Fruit fly (Drosophila melanogaster) whole organism, embryonic: ENCODE measurements around the gene Faa.

ENCODE experiments used
- B-H2 ChIP-seq: fragments of 200-800 bp; sonication (Bioruptor generic); optimal IDR thresholded peaks from 2 replicates; lab custom pipeline; 2018; ENCODE audit warnings: missing biosample characterization, mild to moderate bottlenecking, missing genetic modification characterization
- Bgb ChIP-seq: fragments of 200-800 bp; sonication (Bioruptor generic); IDR thresholded peaks from 2 replicates; pipeline ENCODE4 v1.3.6; 2022; ENCODE audit warnings: missing biosample characterization, missing genetic modification characterization; ENCODE audit not compliant: partially characterized antibody
- CG1024 ChIP-seq: fragments of 200-800 bp; sonication (Bioruptor generic); IDR thresholded peaks from 2 replicates; pipeline ENCODE4 v1.3.6; 2022; ENCODE audit warnings: missing biosample characterization, missing genetic modification characterization
- CG10321 ChIP-seq: fragments of 200-800 bp; sonication (Bioruptor generic); IDR thresholded peaks from 2 replicates; pipeline ENCODE4 v1.3.6; 2022; ENCODE audit warnings: missing biosample characterization, missing genetic modification characterization
- CG11560 ChIP-seq: fragments of 200-800 bp; sonication (Bioruptor generic); IDR thresholded peaks from 3 replicates; pipeline ENCODE4 v1.3.6; 2022; ENCODE audit warnings: missing biosample characterization, missing genetic modification characterization
- CG12659 ChIP-seq: fragments of 200-800 bp; sonication (Bioruptor generic); optimal IDR thresholded peaks from 3 replicates; lab custom pipeline; 2017; ENCODE audit warnings: mild to moderate bottlenecking, missing biosample characterization, missing genetic modification reagents, missing genetic modification characterization
- CG13894 ChIP-seq: fragments of 200-800 bp; sonication (Bioruptor generic); optimal IDR thresholded peaks from 3 replicates; lab custom pipeline; 2018; ENCODE audit warnings: missing biosample characterization, mild to moderate bottlenecking, missing genetic modification characterization, moderate library complexity
- CG15011 ChIP-seq: fragments of 200-800 bp; sonication (Bioruptor generic); optimal IDR thresholded peaks from 3 replicates; lab custom pipeline; 2018; ENCODE audit warnings: missing biosample characterization, mild to moderate bottlenecking, missing genetic modification characterization
- CG17328 ChIP-seq: fragments of 200-800 bp; sonication (Bioruptor generic); IDR thresholded peaks from 2 replicates; pipeline ENCODE4 v1.3.6; 2022; ENCODE audit warnings: missing biosample characterization, missing genetic modification characterization
- CG17802 ChIP-seq: fragments of 200-800 bp; sonication (Bioruptor generic); optimal IDR thresholded peaks from 2 replicates; lab custom pipeline; 2018; ENCODE audit warnings: missing biosample characterization, mild to moderate bottlenecking, missing genetic modification characterization, moderate library complexity
- CG18262 ChIP-seq: fragments of 200-800 bp; optimal IDR thresholded peaks from 3 replicates; lab custom pipeline; 2019; ENCODE audit warnings: missing biosample characterization, mild to moderate bottlenecking, missing genetic modification characterization, moderate library complexity
- CG3163 ChIP-seq: fragments of 200-800 bp; sonication (Bioruptor generic); optimal IDR thresholded peaks from 3 replicates; lab custom pipeline; 2016; ENCODE audit warnings: missing biosample characterization, missing genetic modification characterization
- CG3847 ChIP-seq: fragments of 200-800 bp; sonication (Bioruptor generic); IDR thresholded peaks from 2 replicates; pipeline ENCODE4 v1.3.6; 2022; ENCODE audit warnings: missing biosample characterization, missing genetic modification characterization
- CG42726 ChIP-seq: fragments of 200-800 bp; sonication (Bioruptor generic); IDR thresholded peaks from 2 replicates; pipeline ENCODE4 v1.3.6; 2022; ENCODE audit warnings: missing biosample characterization, missing genetic modification characterization; ENCODE audit not compliant: partially characterized antibody
- CG43689 ChIP-seq: fragments of 200-800 bp; sonication (Bioruptor generic); IDR thresholded peaks from 2 replicates; pipeline ENCODE4 v1.3.6; 2022; ENCODE audit warnings: missing biosample characterization, missing genetic modification characterization
- CG5245 ChIP-seq: fragments of 200-800 bp; sonication (Bioruptor generic); optimal IDR thresholded peaks from 3 replicates; lab custom pipeline; 2016; ENCODE audit warnings: missing biosample characterization, missing genetic modification characterization
- CG6272 ChIP-seq: fragments of 200-800 bp; sonication (Bioruptor generic); IDR thresholded peaks from 2 replicates; pipeline ENCODE4 v1.3.6; 2022; ENCODE audit warnings: missing biosample characterization, missing genetic modification characterization
- CG7372 ChIP-seq: fragments of 200-800 bp; sonication (Bioruptor generic); IDR thresholded peaks from 2 replicates; pipeline ENCODE4 v1.3.6; 2022; ENCODE audit warnings: missing biosample characterization, missing genetic modification characterization
- CG8290 ChIP-seq, 3 experiments: fragments of 200-800 bp; sonication (Bioruptor generic); optimal IDR thresholded peaks; 2 replicates each; lab custom pipeline; 2016 to 2019; ENCODE audit warnings: missing biosample characterization in 3 of 3, missing genetic modification characterization in 3 of 3, mild to moderate bottlenecking in 2 of 3, moderate library complexity in 1 of 3
- CG8359 ChIP-seq: fragments of 200-800 bp; sonication (Bioruptor generic); optimal IDR thresholded peaks from 2 replicates; lab custom pipeline; 2017; ENCODE audit warnings: missing biosample characterization, mild to moderate bottlenecking, missing genetic modification characterization, borderline replicate concordance
- CrebB ChIP-seq: fragments of 200-800 bp; sonication (Bioruptor generic); optimal IDR thresholded peaks from 3 replicates; lab custom pipeline; 2018; ENCODE audit warnings: missing biosample characterization, mild to moderate bottlenecking, missing genetic modification characterization
- Dref ChIP-seq: fragments of 200-800 bp; sonication (Bioruptor generic); IDR thresholded peaks from 2 replicates; pipeline ENCODE4 v1.3.6; 2022; ENCODE audit warnings: missing biosample characterization, missing genetic modification characterization
- Ets97D ChIP-seq: fragments of 200-800 bp; sonication (Bioruptor generic); optimal IDR thresholded peaks from 3 replicates; lab custom pipeline; 2016; ENCODE audit warnings: missing biosample characterization, missing genetic modification characterization
- Gug ChIP-seq: fragments of 200-800 bp; sonication (Bioruptor generic); IDR thresholded peaks from 4 replicates; pipeline ENCODE4 v1.3.6; 2022; ENCODE audit warnings: missing biosample characterization, missing genetic modification characterization
- H15 ChIP-seq: fragments of 200-800 bp; sonication (Bioruptor generic); IDR thresholded peaks from 3 replicates; pipeline ENCODE4 v1.3.6; 2022; ENCODE audit warnings: missing biosample characterization, missing genetic modification characterization
- HHEX ChIP-seq: fragments of 200-800 bp; sonication (Bioruptor generic); optimal IDR thresholded peaks from 3 replicates; lab custom pipeline; 2017; ENCODE audit warnings: missing biosample characterization, mild to moderate bottlenecking, missing genetic modification characterization, missing genetic modification reagents
- HLH3B ChIP-seq: fragments of 200-800 bp; sonication (Bioruptor generic); IDR thresholded peaks from 2 replicates; pipeline ENCODE4 v1.3.6; 2022; ENCODE audit warnings: missing biosample characterization, missing genetic modification characterization
- HLH4C ChIP-seq: fragments of 200-800 bp; sonication (Bioruptor generic); IDR thresholded peaks from 3 replicates; pipeline ENCODE4 v1.3.6; 2022; ENCODE audit warnings: missing biosample characterization, missing genetic modification characterization; ENCODE audit not compliant: partially characterized antibody
- Nf-YB ChIP-seq: fragments of 200-800 bp; sonication (Bioruptor generic); optimal IDR thresholded peaks from 3 replicates; lab custom pipeline; 2019; ENCODE audit warnings: missing biosample characterization, mild to moderate bottlenecking, missing genetic modification characterization, moderate library complexity
- Sox102F ChIP-seq: fragments of 200-800 bp; sonication (Bioruptor generic); optimal IDR thresholded peaks from 2 replicates; lab custom pipeline; 2018; ENCODE audit warnings: missing biosample characterization, mild to moderate bottlenecking, missing genetic modification characterization, moderate library complexity
- Xbp1 ChIP-seq: fragments of 200-800 bp; sonication (Bioruptor generic); optimal IDR thresholded peaks from 3 replicates; lab custom pipeline; 2016; ENCODE audit warnings: missing biosample characterization, mild to moderate bottlenecking, missing genetic modification characterization
- YL-1 ChIP-seq: fragments of 200-800 bp; sonication (Bioruptor generic); optimal IDR thresholded peaks from 3 replicates; lab custom pipeline; 2017; ENCODE audit warnings: missing biosample characterization, mild to moderate bottlenecking, missing genetic modification characterization
- ato ChIP-seq: fragments of 200-800 bp; sonication (Bioruptor generic); IDR thresholded peaks from 2 replicates; pipeline ENCODE4 v1.3.6; 2022; ENCODE audit warnings: missing biosample characterization, missing genetic modification characterization; ENCODE audit not compliant: partially characterized antibody
- az2 ChIP-seq: fragments of 200-800 bp; sonication (Bioruptor generic); optimal IDR thresholded peaks from 3 replicates; lab custom pipeline; 2016; ENCODE audit warnings: missing biosample characterization, missing genetic modification characterization
- bcd ChIP-seq: fragments of 200-800 bp; sonication (Bioruptor generic); optimal IDR thresholded peaks from 2 replicates; lab custom pipeline; 2017; ENCODE audit warnings: missing biosample characterization, mild to moderate bottlenecking, missing genetic modification characterization
- dpn ChIP-seq, 2 experiments: fragments of 200-800 bp; sonication (Bioruptor generic); optimal IDR thresholded peaks; 3 replicates each; lab custom pipeline; 2016; ENCODE audit warnings: missing biosample characterization in 2 of 2, missing genetic modification characterization in 2 of 2
- ewg ChIP-seq: fragments of 200-800 bp; sonication (Bioruptor generic); optimal IDR thresholded peaks from 3 replicates; lab custom pipeline; 2017; ENCODE audit warnings: mild to moderate bottlenecking, missing biosample characterization, missing genetic modification reagents, missing genetic modification characterization
- gcm2 ChIP-seq: fragments of 200-800 bp; sonication (Bioruptor generic); optimal IDR thresholded peaks from 2 replicates; lab custom pipeline; 2016; ENCODE audit warnings: missing biosample characterization, missing genetic modification characterization
- ind ChIP-seq: fragments of 200-800 bp; sonication (Bioruptor generic); optimal IDR thresholded peaks from 3 replicates; lab custom pipeline; 2016; ENCODE audit warnings: missing biosample characterization, missing genetic modification characterization
- mirr ChIP-seq: fragments of 200-800 bp; sonication (Bioruptor generic); optimal IDR thresholded peaks from 3 replicates; lab custom pipeline; 2018; ENCODE audit warnings: missing biosample characterization, mild to moderate bottlenecking, missing genetic modification characterization
- nau ChIP-seq: fragments of 200-800 bp; sonication (Bioruptor generic); optimal IDR thresholded peaks from 3 replicates; lab custom pipeline; 2017; ENCODE audit warnings: missing biosample characterization, mild to moderate bottlenecking, missing genetic modification characterization, missing genetic modification reagents
- run ChIP-seq: fragments of 200-800 bp; sonication (Bioruptor generic); optimal IDR thresholded peaks from 3 replicates; lab custom pipeline; 2018; ENCODE audit warnings: missing biosample characterization, mild to moderate bottlenecking, missing genetic modification characterization
- salm ChIP-seq: fragments of 200-800 bp; sonication (Bioruptor generic); optimal IDR thresholded peaks from 2 replicates; lab custom pipeline; 2018; ENCODE audit warnings: missing biosample characterization, mild to moderate bottlenecking, missing genetic modification characterization
- sob ChIP-seq: fragments of 200-800 bp; sonication (Bioruptor generic); IDR thresholded peaks from 2 replicates; pipeline ENCODE4 v1.3.6; 2022; ENCODE audit warnings: missing biosample characterization, missing genetic modification characterization
- stc ChIP-seq: fragments of 200-800 bp; sonication (Bioruptor generic); IDR thresholded peaks from 2 replicates; pipeline ENCODE4 v1.3.6; 2022; ENCODE audit warnings: missing biosample characterization, missing genetic modification characterization
- tna ChIP-seq: fragments of 200-800 bp; sonication (Bioruptor generic); IDR thresholded peaks from 2 replicates; pipeline ENCODE4 v1.3.6; 2022; ENCODE audit warnings: missing biosample characterization, missing genetic modification characterization; ENCODE audit not compliant: partially characterized antibody
- usp ChIP-seq: fragments of >200 bp; optimal IDR thresholded peaks from 2 replicates; lab custom pipeline; 2017; ENCODE audit warnings: missing biosample characterization, missing genetic modification characterization
- z ChIP-seq: fragments of 200-800 bp; sonication (Bioruptor generic); IDR thresholded peaks from 3 replicates; pipeline ENCODE4 v1.3.6; 2022; ENCODE audit warnings: missing biosample characterization, missing genetic modification characterization
- zfh2 ChIP-seq: fragments of 200-800 bp; sonication (Bioruptor generic); optimal IDR thresholded peaks from 2 replicates; lab custom pipeline; 2016; ENCODE audit warnings: missing biosample characterization, missing genetic modification characterization

The Faa gene

DNA sequence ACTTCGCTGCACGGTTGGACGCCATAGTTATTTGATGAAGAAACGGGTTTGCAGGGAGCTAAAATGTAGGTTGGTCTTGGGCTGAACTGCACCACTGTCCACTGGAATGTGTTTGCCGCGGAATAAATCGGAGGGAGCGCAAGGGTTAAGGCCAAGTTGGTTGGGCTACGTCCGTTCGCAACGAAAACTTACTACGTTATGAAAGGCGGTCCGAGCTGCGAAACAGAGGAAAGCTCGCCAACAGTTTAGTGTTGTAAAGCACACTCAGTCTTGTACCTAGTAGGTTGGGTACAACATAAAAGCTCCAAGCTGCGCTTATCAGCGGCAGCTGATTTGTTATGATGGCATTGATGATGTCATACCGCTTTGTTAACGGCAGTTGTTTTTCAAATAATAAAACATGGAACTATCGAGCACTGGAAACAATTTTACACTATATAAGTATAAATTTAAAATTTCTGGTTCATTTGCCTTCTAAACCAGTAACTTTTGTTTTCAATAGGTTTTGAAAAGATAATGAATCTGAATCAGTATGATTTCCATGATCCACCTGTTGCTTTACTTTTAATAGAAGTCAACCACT, 48.5 kb upstream of the Faa start, which contains the start of gene Chd64 (continued):
- TF ChIP-seq CG3163 (GFP tag; lab: Kevin White, UChicago) (no peak), H15 (no peak), stc (0 out of 2 replicates have a peak, but pooled peaks have one; percentile 14), CG42726 (GFP tag; lab: Robert Waterston, UW) (0 out of 2 replicates have a peak, but pooled peaks have one; percentile 52), bcd (no peak), CG10321 (GFP tag; lab: Robert Waterston, UW) (no peak), Gug (no peak), Sox102F (GFP tag; lab: Kevin White, UChicago) (no peak), az2 (peak; percentile 37), CG7372 (no peak), gcm2 (GFP tag; lab: Kevin White, UChicago) (no peak), run (no peak), Bgb (GFP tag; lab: Robert Waterston, UW) (peak; percentile 62; the same call in 1 of the 2 replicates), B-H2 (GFP tag; lab: Kevin White, UChicago) (peak; percentile 75), sob (peak; percentile 62; the same call in 1 of the 2 replicates), zfh2 (GFP tag; lab: Kevin White, UChicago) (no peak), tna (GFP tag; lab: Robert Waterston, UW) (peak; percentile 42; the same call in 1 of the 2 replicates), z (GFP tag; lab: Robert Waterston, UW) (no peak), CG8290 (GFP tag; optimal IDR thresholded peaks at IDR 0.05; lab: Kevin White, UChicago) (peak; percentile 3), CG8290 (tag; optimal IDR thresholded peaks at IDR 0.05; lab: Kevin White, UChicago) (peak in 1 of 2 experiments; percentile 77), dpn (GFP tag; optimal IDR thresholded peaks at IDR 0.05; lab: Kevin White, UChicago) (peak; percentile 25 to 57), CG1024 (GFP tag; lab: Robert Waterston, UW) (0 out of 2 replicates have a peak, but pooled peaks have one; percentile 11), Nf-YB (GFP tag; lab: Kevin White, UChicago) (peak; percentile 42), CG11560 (tag; lab: Robert Waterston, UW) (no peak), ewg (GFP tag; lab: Kevin White, UChicago) (no peak), CG17802 (tag; lab: Kevin White, UChicago) (no peak), mirr (peak; percentile 71), salm (tag; lab: Kevin White, UChicago) (no peak), Ets97D (GFP tag; lab: Kevin White, UChicago) (peak; percentile 24), ind (GFP tag; lab: Kevin White, UChicago) (no peak), ato (peak; percentile 51; the same call in 1 of the 2 replicates), CG15011 (GFP tag; lab: Kevin White, UChicago) (peak; percentile 46), CG13894 (tag; lab: Kevin White, UChicago) (peak; percentile 65), YL-1 (GFP tag; lab: Kevin White, UChicago) (peak; percentile 53), HLH4C (0 out of 3 replicates have a peak, but pooled peaks have one; percentile 36), Xbp1 (no peak), HHEX (peak; percentile 50), usp (GFP tag; lab: Kevin White, UChicago) (no peak), Dref (GFP tag; lab: Robert Waterston, UW) (no peak), CG5245 (no peak), CG6272 (GFP tag; lab: Robert Waterston, UW) (no peak), CrebB (tag; lab: Kevin White, UChicago) (peak; percentile 36), HLH3B (no peak), CG3847 (peak; percentile 22; the same call in 1 of the 2 replicates), CG18262 (tag; lab: Kevin White, UChicago) (no peak), CG12659 (peak; percentile 72), CG17328 (peak; percentile 31; the same call in 1 of the 2 replicates), nau (GFP tag; lab: Kevin White, UChicago) (no peak), CG8359 (no peak), CG43689 (GFP tag; lab: Robert Waterston, UW) (no peak)
